Worm (Caenorhabditis elegans) whole organism, midembryonic: Measurements from ENCODE around the gene sru-30.

Experiments
- T22C8.4 ChIP-seq: fragments of 200-800 bp; sonication (Bioruptor generic); IDR thresholded peaks from 2 replicates; pipeline ENCODE4 v1.3.6; 2022; ENCODE audit warnings: missing genetic modification characterization, missing compliant biosample characterization
- cog-1 ChIP-seq: sonication (generic microtip); optimal IDR thresholded peaks from 2 replicates; lab custom pipeline; 2016; ENCODE audit warnings: missing genetic modification characterization, missing compliant biosample characterization
- flt-1 ChIP-seq: fragments of 200-800 bp; sonication (Bioruptor generic); IDR thresholded peaks from 2 replicates; pipeline ENCODE4 v1.3.6; 2022; ENCODE audit warnings: missing genetic modification characterization, missing compliant biosample characterization
- klf-2 ChIP-seq: fragments of 200-800 bp; sonication (Bioruptor generic); conservative IDR thresholded peaks from 2 replicates; pipeline ENCODE4 v1.3.6; 2022; ENCODE audit warnings: missing genetic modification reagents, missing genetic modification characterization, missing compliant biosample characterization
- ref-1 ChIP-seq: fragments of 200-800 bp; sonication (Bioruptor generic); conservative IDR thresholded peaks from 2 replicates; pipeline ENCODE4 v1.3.6; 2022; ENCODE audit warnings: missing genetic modification reagents, missing genetic modification characterization, missing compliant biosample characterization
- tab-1 ChIP-seq: fragments of 200-800 bp; sonication (Bioruptor generic); IDR thresholded peaks from 2 replicates; pipeline ENCODE4 v1.3.6; 2022; ENCODE audit warnings: missing genetic modification characterization, missing compliant biosample characterization
- ztf-29 ChIP-seq: fragments of 200-800 bp; sonication (Bioruptor generic); IDR thresholded peaks from 2 replicates; pipeline ENCODE4 v1.3.6; 2022; ENCODE audit warnings: missing genetic modification reagents, missing genetic modification characterization, missing compliant biosample characterization

DNA sequence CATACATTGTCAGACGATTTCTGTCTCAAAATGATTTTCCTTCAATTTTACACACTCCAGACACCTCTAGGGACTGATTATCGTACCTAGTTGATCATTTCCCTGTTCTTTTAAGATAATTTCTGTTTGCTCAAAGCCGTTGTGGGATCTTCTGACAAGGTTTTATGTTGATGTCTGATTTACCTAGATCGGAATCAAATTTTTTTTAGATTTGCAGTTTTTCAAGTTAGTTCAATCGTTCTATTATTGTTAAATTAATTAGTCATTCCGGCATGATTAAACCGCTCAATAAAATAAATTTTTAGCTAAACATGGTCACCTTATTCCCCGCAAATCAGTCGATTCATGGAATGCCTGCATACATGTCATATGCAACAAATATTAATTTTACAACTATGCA lies at the start of gene sru-30:
- TF ChIP-seq flt-1 (GFP tag; lab: Robert Waterston, UW) = no peak
- no peak for TF ChIP-seq ref-1 (GFP tag; lab: Robert Waterston, UW)
- no peak for TF ChIP-seq cog-1 (tag; lab: Kevin White, UChicago)
- TF ChIP-seq ztf-29 (GFP tag; lab: Robert Waterston, UW) = no peak
- TF ChIP-seq klf-2 (GFP tag; lab: Robert Waterston, UW) = no peak
- TF ChIP-seq T22C8.4 (GFP tag; lab: Robert Waterston, UW) = no peak
- TF ChIP-seq tab-1 (GFP tag; lab: Robert Waterston, UW) = no peak
